Worm (Caenorhabditis elegans) whole organism, L1 larva: ENCODE results near the gene T11F9.7.
A peak's percentile ranks its signal among the peaks of the same experiment; 100 is the strongest.

ENCODE experiments used
- C04F5.9 ChIP-seq: sonication (generic microtip); optimal IDR thresholded peaks from 2 replicates; lab custom pipeline; 2016; ENCODE audit warnings: missing genetic modification characterization, missing compliant biosample characterization
- F16B12.6 ChIP-seq: fragments of 150-350 bp; optimal IDR thresholded peaks from 2 replicates; lab custom pipeline; 2014; ENCODE audit warnings: missing biosample characterization, missing genetic modification characterization
- aha-1 ChIP-seq: fragments of 150-350 bp; optimal IDR thresholded peaks from 2 replicates; lab custom pipeline; 2014; ENCODE audit warnings: missing biosample characterization, missing genetic modification characterization
- aly-2 ChIP-seq: fragments of 150-350 bp; optimal IDR thresholded peaks from 2 replicates; lab custom pipeline; 2014; ENCODE audit warnings: missing biosample characterization, missing genetic modification characterization
- blmp-1 ChIP-seq: fragments of 150-350 bp; optimal IDR thresholded peaks from 2 replicates; lab custom pipeline; 2014; ENCODE audit warnings: missing biosample characterization, missing genetic modification characterization
- ceh-63 ChIP-seq: fragments of 200-800 bp; sonication (Bioruptor generic); optimal IDR thresholded peaks from 2 replicates; lab custom pipeline; 2018; ENCODE audit warnings: mild to moderate bottlenecking, missing genetic modification characterization, missing compliant biosample characterization
- ceh-8 ChIP-seq: fragments of 200-800 bp; sonication (Bioruptor generic); optimal IDR thresholded peaks from 2 replicates; lab custom pipeline; 2018; ENCODE audit warnings: mild to moderate bottlenecking, missing genetic modification characterization, moderate library complexity, missing compliant biosample characterization
- ceh-82 ChIP-seq, 3 experiments: fragments of 150-350 bp in 1 of 3; sonication (generic microtip) in 2 of 3; optimal IDR thresholded peaks; 2 replicates each; lab custom pipeline; 2014 to 2017; ENCODE audit warnings: missing biosample characterization in 3 of 3, missing genetic modification characterization in 3 of 3
- ceh-90 ChIP-seq: sonication (generic microtip); optimal IDR thresholded peaks from 2 replicates; lab custom pipeline; 2016; ENCODE audit warnings: missing genetic modification characterization, missing compliant biosample characterization
- ces-1 ChIP-seq: fragments of 150-350 bp; optimal IDR thresholded peaks from 2 replicates; lab custom pipeline; 2014; ENCODE audit warnings: missing biosample characterization, missing genetic modification reagents, missing genetic modification characterization
- dpl-1 ChIP-seq, 3 experiments: fragments of 150-350 bp in 2 of 3; sonication (generic microtip) in 1 of 3; optimal IDR thresholded peaks; 2 replicates each; lab custom pipeline; 2014 to 2017; ENCODE audit warnings: missing biosample characterization in 3 of 3, missing genetic modification characterization in 3 of 3, missing genetic modification reagents in 3 of 3
- dsc-1 ChIP-seq: sonication (generic microtip); optimal IDR thresholded peaks from 2 replicates; lab custom pipeline; 2016; ENCODE audit warnings: mild to moderate bottlenecking, missing genetic modification characterization, missing compliant biosample characterization
- efl-1 ChIP-seq, 4 experiments: fragments of 150-350 bp; optimal IDR thresholded peaks in 3 of 4; peaks in 1 of 4; 1 replicate in 1 of 4; 2 replicates in 3 of 4; lab custom pipeline; 2014; ENCODE audit warnings: missing biosample characterization in 2 of 4, missing genetic modification characterization in 2 of 4, missing genetic modification reagents in 2 of 4
- egl-13 ChIP-seq: sonication (generic microtip); optimal IDR thresholded peaks from 2 replicates; lab custom pipeline; 2016; ENCODE audit warnings: missing genotype, missing genetic modification reagents, missing genetic modification characterization, missing compliant biosample characterization
- egl-27 ChIP-seq, 2 experiments: fragments of 150-350 bp in 1 of 2; sonication (generic microtip); optimal IDR thresholded peaks; 3 replicates each; lab custom pipeline; 2017 to 2018; ENCODE audit warnings: missing biosample characterization in 2 of 2, missing genetic modification characterization in 2 of 2, missing genetic modification reagents in 2 of 2
- elt-2 ChIP-seq: sonication (generic microtip); optimal IDR thresholded peaks from 2 replicates; lab custom pipeline; 2016; ENCODE audit warnings: missing genetic modification characterization, mild to moderate bottlenecking, inconsistent platforms, missing compliant biosample characterization, missing genetic modification reagents
- elt-3 ChIP-seq, 6 experiments: fragments of 150-350 bp in 1 of 6; sonication (generic microtip); optimal IDR thresholded peaks; 2 replicates each; lab custom pipeline; 2017 to 2018; ENCODE audit warnings: missing biosample characterization in 6 of 6, missing genetic modification characterization in 6 of 6, inconsistent platforms in 1 of 6
- ets-5 ChIP-seq: fragments of 200-800 bp; sonication (Bioruptor generic); IDR thresholded peaks from 2 replicates; pipeline ENCODE4 v1.3.6; 2022; ENCODE audit warnings: missing genetic modification characterization, missing compliant biosample characterization
- fkh-10 ChIP-seq: sonication (generic microtip); optimal IDR thresholded peaks from 2 replicates; lab custom pipeline; 2017; ENCODE audit warnings: missing biosample characterization, missing genetic modification reagents, missing genetic modification characterization
- fos-1 ChIP-seq: fragments of 150-350 bp; optimal IDR thresholded peaks from 2 replicates; lab custom pipeline; 2014; ENCODE audit warnings: missing biosample characterization, missing genetic modification characterization
- grh-1 ChIP-seq: fragments of 200-800 bp; sonication (Bioruptor generic); IDR thresholded peaks from 2 replicates; pipeline ENCODE4 v1.3.6; 2022; ENCODE audit warnings: missing genetic modification reagents, missing genetic modification characterization, missing compliant biosample characterization
- hpl-2 ChIP-seq: fragments of 150-350 bp; optimal IDR thresholded peaks from 2 replicates; lab custom pipeline; 2014; ENCODE audit warnings: missing biosample characterization, missing genetic modification reagents, missing genetic modification characterization
- isw-1 ChIP-seq: fragments of 200-800 bp; sonication (Bioruptor generic); IDR thresholded peaks from 2 replicates; pipeline ENCODE4 v1.3.6; 2022; ENCODE audit warnings: missing genetic modification characterization, missing compliant biosample characterization
- lin-13 ChIP-seq: fragments of 150-350 bp; optimal IDR thresholded peaks from 2 replicates; lab custom pipeline; 2014; ENCODE audit warnings: missing biosample characterization, missing genetic modification reagents, missing genetic modification characterization
- lin-14 ChIP-seq: fragments of 200-800 bp; sonication (Bioruptor generic); optimal IDR thresholded peaks from 2 replicates; lab custom pipeline; 2018; ENCODE audit warnings: mild to moderate bottlenecking, missing genetic modification characterization, moderate library complexity, missing compliant biosample characterization
- lin-15B ChIP-seq: fragments of 150-350 bp; sonication (generic microtip); optimal IDR thresholded peaks from 3 replicates; lab custom pipeline; 2014; ENCODE audit warnings: missing biosample characterization, missing genetic modification characterization
- lir-3 ChIP-seq: sonication (generic microtip); optimal IDR thresholded peaks from 2 replicates; lab custom pipeline; 2016; ENCODE audit warnings: mild to moderate bottlenecking, missing genetic modification characterization, moderate library complexity, missing compliant biosample characterization; ENCODE audit not compliant: poor library complexity
- mdl-1 ChIP-seq, 2 experiments: fragments of 150-350 bp; optimal IDR thresholded peaks; 2 replicates each; lab custom pipeline; 2014 to 2017; ENCODE audit warnings: missing biosample characterization in 2 of 2, missing genetic modification characterization in 2 of 2, inconsistent platforms in 1 of 2
- mef-2 ChIP-seq: fragments of 150-350 bp; optimal IDR thresholded peaks from 2 replicates; lab custom pipeline; 2014; ENCODE audit warnings: missing biosample characterization, missing genetic modification characterization
- mep-1 ChIP-seq: fragments of 150-350 bp; optimal IDR thresholded peaks from 2 replicates; lab custom pipeline; 2014; ENCODE audit warnings: missing biosample characterization, missing genetic modification characterization
- nhr-19 ChIP-seq: fragments of 200-800 bp; sonication (Bioruptor generic); conservative IDR thresholded peaks from 2 replicates; pipeline ENCODE4 v1.3.6; 2022; ENCODE audit warnings: missing genetic modification characterization, missing compliant biosample characterization
- nhr-20 ChIP-seq: sonication (generic microtip); optimal IDR thresholded peaks from 2 replicates; lab custom pipeline; 2016; ENCODE audit warnings: mild to moderate bottlenecking, missing genetic modification characterization, missing compliant biosample characterization
- nhr-28 ChIP-seq: fragments of 150-350 bp; optimal IDR thresholded peaks from 2 replicates; lab custom pipeline; 2014; ENCODE audit warnings: missing biosample characterization, missing genetic modification characterization
- nhr-76 ChIP-seq: sonication (generic microtip); optimal IDR thresholded peaks from 2 replicates; lab custom pipeline; 2017; ENCODE audit warnings: missing biosample characterization, missing genetic modification characterization
- nhr-84 ChIP-seq: sonication (generic microtip); optimal IDR thresholded peaks from 2 replicates; lab custom pipeline; 2017; ENCODE audit warnings: missing biosample characterization, missing genetic modification characterization
- nhr-90 ChIP-seq: sonication (generic microtip); optimal IDR thresholded peaks from 2 replicates; lab custom pipeline; 2016; ENCODE audit warnings: mild to moderate bottlenecking, missing genetic modification characterization, missing compliant biosample characterization; ENCODE audit not compliant: poor library complexity
- pag-3 ChIP-seq: sonication (generic microtip); optimal IDR thresholded peaks from 2 replicates; lab custom pipeline; 2017; ENCODE audit warnings: missing genetic modification characterization, mild to moderate bottlenecking, missing compliant biosample characterization, antibody characterized with exemption, borderline replicate concordance; ENCODE audit not compliant: insufficient read depth
- pax-3 ChIP-seq: fragments of 200-800 bp; sonication (Bioruptor generic); optimal IDR thresholded peaks from 2 replicates; lab custom pipeline; 2018; ENCODE audit warnings: mild to moderate bottlenecking, missing genetic modification characterization, moderate library complexity, missing compliant biosample characterization
- pqm-1 ChIP-seq: sonication (generic microtip); optimal IDR thresholded peaks from 3 replicates; lab custom pipeline; 2017; ENCODE audit warnings: missing biosample characterization, missing genetic modification characterization
- rnt-1 ChIP-seq: sonication (generic microtip); optimal IDR thresholded peaks from 2 replicates; lab custom pipeline; 2016; ENCODE audit warnings: mild to moderate bottlenecking, missing genetic modification characterization, moderate library complexity, missing compliant biosample characterization
- skn-1 ChIP-seq: fragments of 150-350 bp; optimal IDR thresholded peaks from 2 replicates; lab custom pipeline; 2014; ENCODE audit warnings: missing biosample characterization, missing genetic modification characterization
- snpc-4 ChIP-seq: fragments of 150-350 bp; optimal IDR thresholded peaks from 2 replicates; lab custom pipeline; 2014; ENCODE audit warnings: missing biosample characterization, missing genetic modification characterization
- snu-23 ChIP-seq: sonication (generic microtip); optimal IDR thresholded peaks from 2 replicates; lab custom pipeline; 2016; ENCODE audit warnings: missing genetic modification characterization, missing compliant biosample characterization
- sox-4 ChIP-seq: sonication (generic microtip); optimal IDR thresholded peaks from 2 replicates; lab custom pipeline; 2016; ENCODE audit warnings: missing genetic modification characterization, missing compliant biosample characterization
- sptf-1 ChIP-seq: fragments of 150-350 bp; optimal IDR thresholded peaks from 2 replicates; lab custom pipeline; 2014; ENCODE audit warnings: missing biosample characterization, missing genetic modification characterization
- sup-37 ChIP-seq: fragments of 200-800 bp; sonication (Bioruptor generic); optimal IDR thresholded peaks from 2 replicates; lab custom pipeline; 2018; ENCODE audit warnings: mild to moderate bottlenecking, missing genetic modification characterization, missing compliant biosample characterization
- swsn-7 ChIP-seq: sonication (generic microtip); optimal IDR thresholded peaks from 2 replicates; lab custom pipeline; 2016; ENCODE audit warnings: missing genetic modification characterization, missing compliant biosample characterization
- unc-86 ChIP-seq: sonication (generic microtip); optimal IDR thresholded peaks from 2 replicates; lab custom pipeline; 2016; ENCODE audit warnings: missing genetic modification characterization, missing compliant biosample characterization
- unc-98 ChIP-seq: fragments of 200-800 bp; sonication (Bioruptor generic); IDR thresholded peaks from 2 replicates; pipeline ENCODE4 v1.3.6; 2022; ENCODE audit warnings: missing genetic modification characterization, missing compliant biosample characterization
- xbp-1 ChIP-seq: sonication (generic microtip); optimal IDR thresholded peaks from 2 replicates; lab custom pipeline; 2016; ENCODE audit warnings: missing genetic modification characterization, missing compliant biosample characterization
- zag-1 ChIP-seq: fragments of 150-350 bp; optimal IDR thresholded peaks from 2 replicates; lab custom pipeline; 2014; ENCODE audit warnings: missing biosample characterization, missing genetic modification characterization
- ztf-4 ChIP-seq: fragments of 150-350 bp; optimal IDR thresholded peaks from 2 replicates; lab custom pipeline; 2014; ENCODE audit warnings: missing biosample characterization, missing genetic modification characterization

Gene T11F9.7

ce11 chrV:11521448-11521847 is 45.7 kb downstream of the T11F9.7 start, which contains the start of gene pafo-1 (continued):
- peak; percentile 95 for TF ChIP-seq rnt-1 (tag; lab: Kevin White, UChicago)
- no peak for TF ChIP-seq pqm-1 (tag; lab: Kevin White, UChicago)
- no peak for TF ChIP-seq ces-1 (GFP tag; lab: Kevin White, UChicago)
- TF ChIP-seq lir-3 (tag; lab: Kevin White, UChicago) = peak; percentile 68
- peak; percentile 43 for TF ChIP-seq nhr-76 (tag; lab: Kevin White, UChicago)
- peak; percentile 99 for TF ChIP-seq dpl-1 (GFP tag; optimal IDR thresholded peaks at IDR 0.05; lab: Kevin White, UChicago)
- peak; percentile 13 for TF ChIP-seq pag-3 (tag; lab: Kevin White, UChicago)
- TF ChIP-seq C04F5.9 (tag; lab: Kevin White, UChicago) = peak; percentile 58
- peak; percentile 67 for TF ChIP-seq F16B12.6
- no peak for TF ChIP-seq sptf-1 (tag; lab: Kevin White, UChicago)
- TF ChIP-seq nhr-20 (tag; lab: Kevin White, UChicago) = peak; percentile 92
- TF ChIP-seq egl-13 (tag; lab: Kevin White, UChicago) = peak; percentile 77
- peak; percentile 90 for TF ChIP-seq swsn-7 (tag; lab: Kevin White, UChicago)
- TF ChIP-seq isw-1 = peak; percentile 89
- TF ChIP-seq aha-1 (tag; lab: Kevin White, UChicago) = peak; percentile 56
- TF ChIP-seq ets-5 (GFP tag; lab: Robert Waterston, UW) = no peak
- peak; percentile 92 for TF ChIP-seq snu-23 (GFP tag; lab: Kevin White, UChicago)
- peak; percentile 62 for TF ChIP-seq pax-3 (tag; lab: Kevin White, UChicago)
- peak; percentile 89 for TF ChIP-seq unc-86 (tag; lab: Kevin White, UChicago)
- TF ChIP-seq mef-2 (tag; lab: Kevin White, UChicago) = peak; percentile 65
- TF ChIP-seq ztf-4 (tag; lab: Kevin White, UChicago) = peak; percentile 49
- TF ChIP-seq grh-1 (GFP tag; lab: Robert Waterston, UW) = peak; percentile 93
- peak; percentile 92 for TF ChIP-seq nhr-19 (GFP tag; lab: Robert Waterston, UW)
- peak; percentile 79 for TF ChIP-seq lin-15B (tag; lab: Kevin White, UChicago)
- peak in 1 of 2 experiments; percentile 78 for TF ChIP-seq mdl-1 (tag; optimal IDR thresholded peaks at IDR 0.05; lab: Kevin White, UChicago)
- TF ChIP-seq dsc-1 (tag; lab: Kevin White, UChicago) = peak; percentile 94
- TF ChIP-seq zag-1 (tag; lab: Kevin White, UChicago) = no peak
- TF ChIP-seq elt-3 (tag; optimal IDR thresholded peaks at IDR 0.05; lab: Kevin White, UChicago) = peak in 2 of 6 experiments; percentile 79 to 80
- peak; percentile 81 for TF ChIP-seq sox-4 (tag; lab: Kevin White, UChicago)
- TF ChIP-seq mep-1 (tag; lab: Kevin White, UChicago) = peak; percentile 95
- peak; percentile 84 for TF ChIP-seq blmp-1 (tag; lab: Kevin White, UChicago)
- peak; percentile 87 for TF ChIP-seq aly-2 (tag; lab: Kevin White, UChicago)
- peak in 1 of 2 experiments; percentile 43 for TF ChIP-seq egl-27 (tag; optimal IDR thresholded peaks at IDR 0.05; lab: Kevin White, UChicago)
- no peak for TF ChIP-seq hpl-2 (GFP tag; lab: Kevin White, UChicago)
- peak; percentile 93 for TF ChIP-seq nhr-90 (tag; lab: Kevin White, UChicago)
- TF ChIP-seq ceh-63 = no peak
- TF ChIP-seq ceh-8 (GFP tag; lab: Kevin White, UChicago) = peak; percentile 92
- TF ChIP-seq ceh-82 (tag; optimal IDR thresholded peaks at IDR 0.05; lab: Kevin White, UChicago) = peak; percentile 80 to 93 (median 92)
- peak; percentile 83 for TF ChIP-seq snpc-4 (tag; lab: Kevin White, UChicago)
- peak; percentile 75 for TF ChIP-seq elt-2
- peak; percentile 92 for TF ChIP-seq skn-1 (tag; lab: Kevin White, UChicago)
- peak; percentile 87 for TF ChIP-seq lin-13 (GFP tag; lab: Kevin White, UChicago)
- TF ChIP-seq ceh-90 (tag; lab: Kevin White, UChicago) = peak; percentile 36
- TF ChIP-seq xbp-1 = peak; percentile 90
- TF ChIP-seq fkh-10 (GFP tag; lab: Kevin White, UChicago) = peak; percentile 71
- TF ChIP-seq unc-98 (GFP tag; lab: Robert Waterston, UW) = no peak
- TF ChIP-seq fos-1 (tag; lab: Kevin White, UChicago) = peak; percentile 84
- peak; percentile 79 for TF ChIP-seq sup-37 (GFP tag; lab: Kevin White, UChicago)
- no peak for TF ChIP-seq nhr-84 (tag; lab: Kevin White, UChicago)
- no peak for TF ChIP-seq nhr-28
- peak; percentile 98 to 99 for TF ChIP-seq efl-1 (optimal IDR thresholded peaks at IDR 0.05; lab: Kevin White, UChicago)
- TF ChIP-seq efl-1 (GFP tag; optimal IDR thresholded peaks at IDR 0.05 in 1 of 2; lab: Kevin White, UChicago) = peak; percentile 99 to 100
- TF ChIP-seq lin-14 (GFP tag; lab: Kevin White, UChicago) = peak; percentile 84
